Worm (Caenorhabditis elegans): Measurements from ENCODE around the gene C39H7.4.

DNA sequence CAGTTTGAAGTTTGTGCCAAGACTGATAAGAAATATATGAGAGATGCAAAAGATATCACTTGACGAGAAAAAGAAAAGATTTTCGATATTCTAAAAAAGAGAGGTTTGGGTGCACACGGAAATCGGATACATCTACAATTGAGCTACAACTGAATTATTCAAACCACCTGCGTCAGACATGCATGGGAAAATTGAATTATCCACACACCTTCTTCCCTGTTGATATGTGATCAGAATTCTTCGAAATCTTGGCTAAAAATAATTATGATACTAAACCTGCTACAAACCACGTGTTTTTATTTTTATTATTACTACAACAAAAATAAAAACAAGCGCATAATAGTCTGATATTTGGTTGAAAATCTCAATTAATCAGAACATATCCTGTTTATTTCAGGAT, 43.8 kb upstream of the C39H7.4 start:
- TF ChIP-seq lsy-2 (tag; optimal IDR thresholded peaks at IDR 0.05) (no peak), R02D3.7 (tag; optimal IDR thresholded peaks at IDR 0.05) (no peak), arid-1 (GFP tag; conservative IDR thresholded peaks at IDR 0.05) (no peak), unc-62 (GFP tag; optimal IDR thresholded peaks at IDR 0.05 in 1 of 2) (peak in 1 of 2 experiments; percentile 13), unc-62 (tag; optimal IDR thresholded peaks at IDR 0.05) (no peak)
